Worm (Caenorhabditis elegans) whole organism, mixed stage, embryonic: Measurements from ENCODE around the gene T28H11.7.

Experiments used
- M03D4.4 ChIP-seq: sonication (generic microtip); optimal IDR thresholded peaks from 2 replicates; lab custom pipeline; 2017; ENCODE audit warnings: mild to moderate bottlenecking, missing genetic modification characterization, missing compliant biosample characterization
- bed-3 ChIP-seq: fragments of 200-800 bp; sonication (Bioruptor generic); optimal IDR thresholded peaks from 3 replicates; lab custom pipeline; 2018; ENCODE audit warnings: mild to moderate bottlenecking, missing genetic modification characterization, moderate library complexity, missing compliant biosample characterization
- blmp-1 ChIP-seq: fragments of 150-350 bp; optimal IDR thresholded peaks from 2 replicates; lab custom pipeline; 2014; ENCODE audit warnings: missing biosample characterization, missing genetic modification characterization
- ceh-39 ChIP-seq: fragments of 150-350 bp; optimal IDR thresholded peaks from 2 replicates; lab custom pipeline; 2014; ENCODE audit warnings: missing biosample characterization, missing genetic modification characterization
- ceh-43 ChIP-seq: fragments of 200-800 bp; sonication (Bioruptor generic); optimal IDR thresholded peaks from 2 replicates; lab custom pipeline; 2018; ENCODE audit warnings: mild to moderate bottlenecking, missing genetic modification characterization, moderate library complexity, missing compliant biosample characterization
- ceh-83 ChIP-seq: fragments of 200-800 bp; sonication (Bioruptor generic); optimal IDR thresholded peaks from 2 replicates; lab custom pipeline; 2018; ENCODE audit warnings: mild to moderate bottlenecking, missing genetic modification characterization, missing compliant biosample characterization
- cnd-1 ChIP-seq: fragments of 200-800 bp; sonication (Bioruptor generic); optimal IDR thresholded peaks from 2 replicates; lab custom pipeline; 2018; ENCODE audit warnings: mild to moderate bottlenecking, missing genetic modification characterization, missing compliant biosample characterization
- drap-1 ChIP-seq: fragments of 200-800 bp; sonication (Bioruptor generic); optimal IDR thresholded peaks from 3 replicates; lab custom pipeline; 2018; ENCODE audit warnings: mild to moderate bottlenecking, missing genetic modification characterization, missing compliant biosample characterization
- elt-1 ChIP-seq: sonication (generic microtip); optimal IDR thresholded peaks from 2 replicates; lab custom pipeline; 2017; ENCODE audit warnings: missing genetic modification characterization, mild to moderate bottlenecking, missing compliant biosample characterization, antibody characterized with exemption, moderate library complexity, borderline replicate concordance; ENCODE audit not compliant: insufficient read depth
- elt-3 ChIP-seq: fragments of 150-350 bp; optimal IDR thresholded peaks from 2 replicates; lab custom pipeline; 2014; ENCODE audit warnings: missing biosample characterization, missing genetic modification characterization
- flh-1 ChIP-seq: fragments of 200-800 bp; sonication (Bioruptor generic); optimal IDR thresholded peaks from 2 replicates; lab custom pipeline; 2018; ENCODE audit warnings: mild to moderate bottlenecking, missing genetic modification characterization, moderate library complexity, missing compliant biosample characterization
- ham-2 ChIP-seq: fragments of 200-800 bp; sonication (Bioruptor generic); optimal IDR thresholded peaks from 2 replicates; lab custom pipeline; 2018; ENCODE audit warnings: mild to moderate bottlenecking, missing genetic modification characterization, missing compliant biosample characterization
- hlh-1 ChIP-seq: fragments of 150-350 bp; optimal IDR thresholded peaks from 2 replicates; lab custom pipeline; 2014; ENCODE audit warnings: missing biosample characterization, missing genetic modification reagents, missing genetic modification characterization
- lin-13 ChIP-seq: fragments of 150-350 bp; optimal IDR thresholded peaks from 2 replicates; lab custom pipeline; 2014; ENCODE audit warnings: missing biosample characterization, missing genetic modification characterization
- lin-32 ChIP-seq: fragments of 200-800 bp; sonication (Bioruptor generic); optimal IDR thresholded peaks from 2 replicates; lab custom pipeline; 2018; ENCODE audit warnings: mild to moderate bottlenecking, missing genetic modification characterization, missing compliant biosample characterization
- lsy-2 ChIP-seq: fragments of 150-350 bp; optimal IDR thresholded peaks from 2 replicates; lab custom pipeline; 2014; ENCODE audit warnings: missing biosample characterization, missing genetic modification characterization
- mep-1 ChIP-seq: fragments of 150-350 bp; optimal IDR thresholded peaks from 2 replicates; lab custom pipeline; 2017; ENCODE audit warnings: missing biosample characterization, missing genetic modification reagents, missing genetic modification characterization, inconsistent platforms
- mls-2 ChIP-seq: sonication (generic microtip); optimal IDR thresholded peaks from 2 replicates; lab custom pipeline; 2016; ENCODE audit warnings: mild to moderate bottlenecking, missing genetic modification characterization, moderate library complexity, missing compliant biosample characterization
- nhr-12 ChIP-seq: fragments of 150-350 bp; optimal IDR thresholded peaks from 2 replicates; lab custom pipeline; 2014; ENCODE audit warnings: missing biosample characterization, missing genetic modification characterization
- nhr-2 ChIP-seq: fragments of 150-350 bp; optimal IDR thresholded peaks from 2 replicates; lab custom pipeline; 2014; ENCODE audit warnings: missing biosample characterization, missing genetic modification characterization
- nhr-237 ChIP-seq: fragments of 150-350 bp; optimal IDR thresholded peaks from 2 replicates; lab custom pipeline; 2014; ENCODE audit warnings: missing biosample characterization, missing genetic modification characterization
- nhr-28 ChIP-seq: fragments of 150-350 bp; optimal IDR thresholded peaks from 2 replicates; lab custom pipeline; 2014; ENCODE audit warnings: missing biosample characterization, missing genetic modification characterization
- nhr-76 ChIP-seq: sonication (generic microtip); optimal IDR thresholded peaks from 2 replicates; lab custom pipeline; 2017; ENCODE audit warnings: missing biosample characterization, missing genetic modification characterization
- pha-4 ChIP-seq: fragments of 150-350 bp; optimal IDR thresholded peaks from 2 replicates; lab custom pipeline; 2018; ENCODE audit warnings: missing biosample characterization, missing genetic modification reagents, missing genetic modification characterization
- sem-2 ChIP-seq: fragments of 200-800 bp; sonication (Bioruptor generic); optimal IDR thresholded peaks from 2 replicates; lab custom pipeline; 2018; ENCODE audit warnings: mild to moderate bottlenecking, missing genetic modification characterization, missing compliant biosample characterization
- snpc-4 ChIP-seq: fragments of 150-350 bp; optimal IDR thresholded peaks from 2 replicates; lab custom pipeline; 2014; ENCODE audit warnings: missing biosample characterization, missing genetic modification characterization
- sptf-1 ChIP-seq: sonication (generic microtip); optimal IDR thresholded peaks from 2 replicates; lab custom pipeline; 2017; ENCODE audit warnings: mild to moderate bottlenecking, missing genetic modification characterization, moderate library complexity, missing compliant biosample characterization
- tbx-8 ChIP-seq: fragments of 200-800 bp; sonication (Bioruptor generic); optimal IDR thresholded peaks from 2 replicates; lab custom pipeline; 2018; ENCODE audit warnings: mild to moderate bottlenecking, missing genetic modification characterization, moderate library complexity, missing compliant biosample characterization
- unc-120 ChIP-seq: sonication (generic microtip); optimal IDR thresholded peaks from 2 replicates; lab custom pipeline; 2017; ENCODE audit warnings: missing genetic modification characterization, missing compliant biosample characterization; ENCODE audit not compliant: poor library complexity, severe bottlenecking
- unc-39 ChIP-seq: fragments of 150-350 bp; optimal IDR thresholded peaks from 2 replicates; lab custom pipeline; 2014; ENCODE audit warnings: missing biosample characterization, missing genetic modification characterization
- unc-62 ChIP-seq: fragments of 150-350 bp; optimal IDR thresholded peaks from 2 replicates; lab custom pipeline; 2014; ENCODE audit warnings: missing biosample characterization, missing genetic modification reagents, missing genetic modification characterization

Gene T28H11.7

ce11 chrIV:5045389-5045788 lies 28.4 kb upstream of the T28H11.7 start, which contains the start of gene hot-9:
TSS of gene hot-9 (minus strand) at chrIV:5045489.
- TF ChIP-seq drap-1 (GFP tag; lab: Kevin White, UChicago) (no peak), snpc-4 (no peak), elt-3 (tag; lab: Kevin White, UChicago) (no peak)

ce11 chrIV:5038744-5039143 lies 21.8 kb upstream of the T28H11.7 start:
- TF ChIP-seq ceh-83 = peak; percentile 79
- TF ChIP-seq nhr-237 (tag; lab: Kevin White, UChicago) = no peak

DNA sequence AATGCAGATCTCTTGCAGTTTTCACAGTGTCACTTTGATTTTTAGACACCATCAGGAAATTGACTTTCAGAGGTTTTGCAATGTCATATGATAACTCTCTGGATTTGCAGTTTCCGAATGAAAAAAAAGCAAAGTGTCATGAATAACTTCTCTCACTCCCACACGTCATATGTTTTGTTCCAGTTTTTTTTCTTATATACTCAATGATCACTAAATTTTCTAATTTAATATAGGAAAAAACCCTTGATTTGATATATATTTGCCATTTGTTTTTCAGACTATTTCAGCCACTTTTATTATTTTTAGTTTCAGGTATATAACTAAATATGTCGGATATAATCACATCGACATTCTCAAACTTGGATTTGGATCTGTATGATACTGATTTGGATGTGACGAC lies 20.5 kb upstream of the T28H11.7 start, which contains the start of gene C09B9.1:
TSS of gene C09B9.1 (plus strand) at position 301 of the 400 bp plus-strand sequence.
- no peak for TF ChIP-seq unc-62
- TF ChIP-seq flh-1 (GFP tag; lab: Kevin White, UChicago) = no peak
- no peak for TF ChIP-seq nhr-12 (tag; lab: Kevin White, UChicago)
- TF ChIP-seq blmp-1 (tag; lab: Kevin White, UChicago) = no peak
- TF ChIP-seq lin-32 (GFP tag; lab: Kevin White, UChicago) = no peak
- TF ChIP-seq drap-1 (GFP tag; lab: Kevin White, UChicago) = no peak
- TF ChIP-seq unc-120 (tag; lab: Kevin White, UChicago) = no peak
- no peak for TF ChIP-seq pha-4 (tag; lab: Kevin White, UChicago)
- no peak for TF ChIP-seq elt-1

DNA sequence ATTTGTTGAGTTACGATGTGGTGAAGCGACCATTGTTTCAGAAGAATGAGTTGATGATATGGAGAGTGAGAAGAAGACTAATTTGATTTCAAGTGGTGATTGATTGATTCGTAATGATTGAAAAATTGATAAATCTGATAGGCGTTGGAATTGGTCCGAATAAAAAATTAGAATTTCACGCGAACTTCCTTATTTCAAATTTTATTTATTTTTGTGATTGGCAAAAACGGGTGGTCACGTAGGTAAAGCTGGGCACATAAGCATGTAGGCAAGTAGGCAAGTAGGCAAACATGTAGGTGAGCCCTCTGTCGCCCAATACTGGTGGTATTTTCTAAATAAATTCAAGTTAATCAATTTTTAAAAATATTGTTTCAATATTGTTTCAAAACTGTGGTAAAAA lies 16.3 kb upstream of the T28H11.7 start, which contains the start of gene C09B9.4:
TSS of gene C09B9.4 (minus strand) at position 101 of the 400 bp plus-strand sequence.
- TF ChIP-seq ceh-43 (GFP tag; lab: Kevin White, UChicago) (no peak), nhr-237 (tag; lab: Kevin White, UChicago) (no peak), nhr-76 (tag; lab: Kevin White, UChicago) (no peak), bed-3 (GFP tag; lab: Kevin White, UChicago) (no peak), cnd-1 (tag; lab: Kevin White, UChicago) (no peak), nhr-2 (tag; lab: Kevin White, UChicago) (no peak), lin-32 (GFP tag; lab: Kevin White, UChicago) (no peak), unc-62 (no peak), sptf-1 (tag; lab: Kevin White, UChicago) (no peak), nhr-28 (tag; lab: Kevin White, UChicago) (no peak), lsy-2 (tag; lab: Kevin White, UChicago) (no peak), ham-2 (GFP tag; lab: Kevin White, UChicago) (no peak), ceh-39 (tag; lab: Kevin White, UChicago) (no peak), drap-1 (GFP tag; lab: Kevin White, UChicago) (no peak), sem-2 (no peak), mep-1 (no peak), hlh-1 (tag; lab: Kevin White, UChicago) (no peak)

DNA sequence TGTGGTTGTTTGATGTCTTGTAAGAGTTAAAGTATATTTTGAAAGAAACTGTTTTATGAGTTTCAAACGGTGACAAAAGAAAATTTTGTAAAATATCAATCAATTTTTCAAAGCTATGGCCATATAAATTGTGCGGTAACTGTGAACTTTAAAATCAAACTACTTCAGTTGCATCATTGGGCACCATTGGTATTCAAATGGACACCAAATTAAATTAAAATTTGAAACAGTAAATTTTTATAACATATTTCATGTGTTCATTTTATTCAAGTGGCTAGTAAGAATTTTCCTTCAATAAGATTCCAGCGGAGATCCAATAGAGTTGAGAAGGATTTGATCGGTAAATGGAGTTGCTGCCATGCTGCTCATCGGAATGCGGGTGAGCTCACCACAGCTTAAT lies 14.4 kb upstream of the T28H11.7 start:
- no peak for TF ChIP-seq unc-39 (tag; lab: Kevin White, UChicago)
- TF ChIP-seq ceh-83 = no peak
- TF ChIP-seq elt-3 (tag; lab: Kevin White, UChicago) = no peak
- TF ChIP-seq M03D4.4 (tag; lab: Kevin White, UChicago) = no peak
- no peak for TF ChIP-seq unc-62
- TF ChIP-seq ceh-39 (tag; lab: Kevin White, UChicago) = no peak
- TF ChIP-seq nhr-76 (tag; lab: Kevin White, UChicago) = no peak
- TF ChIP-seq flh-1 (GFP tag; lab: Kevin White, UChicago) = no peak
- no peak for TF ChIP-seq nhr-237 (tag; lab: Kevin White, UChicago)
- no peak for TF ChIP-seq lin-13 (tag; lab: Kevin White, UChicago)
- no peak for TF ChIP-seq nhr-12 (tag; lab: Kevin White, UChicago)

ce11 chrIV:5028978-5029377 lies 12.0 kb upstream of the T28H11.7 start, which contains the start of the genes best-6 and C09B9.2:
TSS of gene best-6 (minus strand) at chrIV:5029078.
TSS of gene C09B9.2 (plus strand) at chrIV:5029291.
- TF ChIP-seq tbx-8 (no peak), lin-13 (tag; lab: Kevin White, UChicago) (no peak), sem-2 (no peak), mls-2 (tag; lab: Kevin White, UChicago) (no peak), sptf-1 (tag; lab: Kevin White, UChicago) (no peak), hlh-1 (tag; lab: Kevin White, UChicago) (no peak), unc-120 (tag; lab: Kevin White, UChicago) (no peak), blmp-1 (tag; lab: Kevin White, UChicago) (no peak), nhr-2 (tag; lab: Kevin White, UChicago) (no peak), lsy-2 (tag; lab: Kevin White, UChicago) (no peak)
- TF ChIP-seq, all 35 proteins: peak for 0
